Fruit fly (Drosophila melanogaster) whole organism, pupa: ENCODE results near the gene SmydA-8.

Experiments used
- CG10348 ChIP-seq: fragments of 200-800 bp; sonication (Bioruptor generic); IDR thresholded peaks from 2 replicates; pipeline ENCODE4 v1.3.6; 2022; ENCODE audit warnings: missing biosample characterization, missing genetic modification characterization
- CG12605 ChIP-seq: fragments of 200-800 bp; sonication (Bioruptor generic); IDR thresholded peaks from 2 replicates; pipeline ENCODE4 v1.3.6; 2022; ENCODE audit warnings: missing biosample characterization, missing genetic modification characterization
- CG13204 ChIP-seq: fragments of 200-800 bp; sonication (Bioruptor generic); optimal IDR thresholded peaks from 2 replicates; lab custom pipeline; 2018; ENCODE audit warnings: missing biosample characterization, mild to moderate bottlenecking, missing genetic modification characterization, moderate library complexity
- CG14655 ChIP-seq: fragments of 200-800 bp; sonication (Bioruptor generic); optimal IDR thresholded peaks from 3 replicates; lab custom pipeline; 2017; ENCODE audit warnings: mild to moderate bottlenecking, missing biosample characterization, missing genetic modification reagents, missing genetic modification characterization
- CG15710 ChIP-seq: fragments of 200-800 bp; sonication (Bioruptor generic); optimal IDR thresholded peaks from 2 replicates; lab custom pipeline; 2018; ENCODE audit warnings: missing biosample characterization, mild to moderate bottlenecking, missing genetic modification characterization, moderate library complexity
- CG17806 ChIP-seq: fragments of 200-800 bp; sonication (Bioruptor generic); optimal IDR thresholded peaks from 2 replicates; lab custom pipeline; 2018; ENCODE audit warnings: missing biosample characterization, mild to moderate bottlenecking, missing genetic modification characterization, moderate library complexity
- CG32121 ChIP-seq: fragments of 200-800 bp; sonication (Bioruptor generic); IDR thresholded peaks from 2 replicates; pipeline ENCODE4 v1.3.6; 2022; ENCODE audit warnings: missing biosample characterization, missing genetic modification characterization
- CG34367 ChIP-seq: fragments of 200-800 bp; sonication (Bioruptor generic); optimal IDR thresholded peaks from 2 replicates; lab custom pipeline; 2018; ENCODE audit warnings: missing biosample characterization, mild to moderate bottlenecking, missing genetic modification characterization
- CG4496 ChIP-seq: fragments of 200-800 bp; sonication (Bioruptor generic); IDR thresholded peaks from 3 replicates; pipeline ENCODE4 v1.3.6; 2022; ENCODE audit warnings: missing biosample characterization, missing genetic modification characterization
- CG8159 ChIP-seq: fragments of 200-800 bp; sonication (Bioruptor generic); optimal IDR thresholded peaks from 3 replicates; lab custom pipeline; 2018; ENCODE audit warnings: missing biosample characterization, mild to moderate bottlenecking, missing genetic modification characterization, moderate library complexity
- CG8301 ChIP-seq: fragments of 200-800 bp; sonication (Bioruptor generic); optimal IDR thresholded peaks from 2 replicates; lab custom pipeline; 2018; ENCODE audit warnings: missing biosample characterization, mild to moderate bottlenecking, missing genetic modification characterization
- CG9948 ChIP-seq: fragments of 200-800 bp; sonication (Bioruptor generic); optimal IDR thresholded peaks from 2 replicates; lab custom pipeline; 2018; ENCODE audit warnings: missing biosample characterization, mild to moderate bottlenecking, missing genetic modification characterization, moderate library complexity
- D1 ChIP-seq: fragments of 200-800 bp; sonication (Bioruptor generic); optimal IDR thresholded peaks from 2 replicates; lab custom pipeline; 2018; ENCODE audit warnings: missing biosample characterization, mild to moderate bottlenecking, missing genetic modification characterization, moderate library complexity
- EcR ChIP-seq: fragments of 200-800 bp; sonication (Bioruptor generic); optimal IDR thresholded peaks from 3 replicates; lab custom pipeline; 2019; ENCODE audit warnings: missing biosample characterization, missing genetic modification characterization, mild to moderate bottlenecking, moderate library complexity, missing genetic modification reagents
- Ets98B ChIP-seq: fragments of 200-800 bp; sonication (Bioruptor generic); IDR thresholded peaks from 2 replicates; pipeline ENCODE4 v1.3.6; 2022; ENCODE audit warnings: missing biosample characterization, missing genetic modification characterization
- Pif1A ChIP-seq: fragments of 200-800 bp; sonication (Bioruptor generic); optimal IDR thresholded peaks from 3 replicates; lab custom pipeline; 2016; ENCODE audit warnings: missing biosample characterization, missing genetic modification characterization
- Pif1B ChIP-seq: fragments of 200-800 bp; sonication (Bioruptor generic); optimal IDR thresholded peaks from 3 replicates; lab custom pipeline; 2016; ENCODE audit warnings: missing biosample characterization, missing genetic modification characterization
- Snoo ChIP-seq: fragments of 200-800 bp; sonication (Bioruptor generic); optimal IDR thresholded peaks from 3 replicates; lab custom pipeline; 2017; ENCODE audit warnings: missing biosample characterization, mild to moderate bottlenecking, missing genetic modification characterization, inconsistent platforms
- fd96Ca ChIP-seq: fragments of 200-800 bp; sonication (Bioruptor generic); IDR thresholded peaks from 3 replicates; pipeline ENCODE4 v1.3.6; 2022; ENCODE audit warnings: missing biosample characterization, missing genetic modification characterization
- gl ChIP-seq: fragments of 200-800 bp; sonication (Bioruptor generic); optimal IDR thresholded peaks from 2 replicates; lab custom pipeline; 2018; ENCODE audit warnings: missing biosample characterization, mild to moderate bottlenecking, missing genetic modification characterization
- rn ChIP-seq: fragments of 200-800 bp; sonication (Bioruptor generic); IDR thresholded peaks from 2 replicates; pipeline ENCODE4 v1.3.6; 2022; ENCODE audit warnings: missing biosample characterization, missing genetic modification characterization

The SmydA-8 gene

dm6 chrX:2162130-2162907 lies 51.3 kb downstream of the SmydA-8 start, which contains the start of the genes Cyp4d1 and CG3630:
Gene Cyp4d1, minus strand, starts transcription at chrX:2162180.
Gene CG3630, plus strand, starts transcription at chrX:2162196.
- TF ChIP-seq Pif1A (no peak), Pif1B (GFP tag; lab: Kevin White, UChicago) (no peak), CG17806 (tag; lab: Kevin White, UChicago) (no peak), CG8159 (tag; lab: Kevin White, UChicago) (no peak), CG13204 (GFP tag; lab: Kevin White, UChicago) (no peak), CG15710 (tag; lab: Kevin White, UChicago) (no peak), EcR (GFP tag; lab: Kevin White, UChicago) (no peak), CG10348 (GFP tag; lab: Robert Waterston, UW) (no peak), CG12605 (GFP tag; lab: Robert Waterston, UW) (no peak), CG34367 (tag; lab: Kevin White, UChicago) (no peak), Ets98B (GFP tag; lab: Robert Waterston, UW) (no peak), CG4496 (GFP tag; lab: Robert Waterston, UW) (no peak), CG14655 (GFP tag; lab: Kevin White, UChicago) (no peak), CG9948 (tag; lab: Kevin White, UChicago) (no peak), rn (GFP tag; lab: Robert Waterston, UW) (no peak), gl (no peak)

- TF ChIP-seq CG17806 (tag; lab: Kevin White, UChicago): no peak
- no peak for TF ChIP-seq CG10348 (GFP tag; lab: Robert Waterston, UW)
- no peak for TF ChIP-seq CG8301
- no peak for TF ChIP-seq CG8159 (tag; lab: Kevin White, UChicago)
- TF ChIP-seq CG13204 (GFP tag; lab: Kevin White, UChicago): no peak
- TF ChIP-seq Pif1B (GFP tag; lab: Kevin White, UChicago): no peak
- no peak for TF ChIP-seq CG4496 (GFP tag; lab: Robert Waterston, UW)
- no peak for TF ChIP-seq CG14655 (GFP tag; lab: Kevin White, UChicago)
- TF ChIP-seq Ets98B (GFP tag; lab: Robert Waterston, UW): no peak
- no peak for TF ChIP-seq fd96Ca (GFP tag; lab: Robert Waterston, UW)
- TF ChIP-seq D1: no peak
- no peak for TF ChIP-seq CG34367 (tag; lab: Kevin White, UChicago)
- no peak for TF ChIP-seq CG12605 (GFP tag; lab: Robert Waterston, UW)
- no peak for TF ChIP-seq Pif1A
- no peak for TF ChIP-seq CG9948 (tag; lab: Kevin White, UChicago)
- no peak for TF ChIP-seq rn (GFP tag; lab: Robert Waterston, UW)
- TF ChIP-seq, all 21 proteins: peak for 0
Observed at dm6 chrX:2161020-2161419, 52.6 kb downstream of the SmydA-8 start.

dm6 chrX:2158668-2159163 lies 54.9 kb downstream of the SmydA-8 start, which contains the start of gene wapl:
Gene wapl, minus strand, starts transcription at chrX:2158983.
- TF ChIP-seq gl: no peak
- TF ChIP-seq CG8301: no peak
- TF ChIP-seq CG10348 (GFP tag; lab: Robert Waterston, UW): no peak
- TF ChIP-seq CG32121 (GFP tag; lab: Robert Waterston, UW): no peak
- TF ChIP-seq D1: no peak
- TF ChIP-seq EcR (GFP tag; lab: Kevin White, UChicago): no peak
- TF ChIP-seq rn (GFP tag; lab: Robert Waterston, UW): no peak
- TF ChIP-seq CG4496 (GFP tag; lab: Robert Waterston, UW): no peak
- TF ChIP-seq CG13204 (GFP tag; lab: Kevin White, UChicago): no peak

- TF ChIP-seq CG8301 (no peak), Ets98B (GFP tag; lab: Robert Waterston, UW) (no peak), Snoo (no peak), fd96Ca (GFP tag; lab: Robert Waterston, UW) (no peak), Pif1A (no peak), CG14655 (GFP tag; lab: Kevin White, UChicago) (no peak)
Observed at dm6 chrX:2157929-2158610, 55.5 kb downstream of the SmydA-8 start.

dm6 chrX:2155868-2156267 lies 57.7 kb downstream of the SmydA-8 start:
- TF ChIP-seq CG10348 (GFP tag; lab: Robert Waterston, UW) (no peak), gl (no peak), Ets98B (GFP tag; lab: Robert Waterston, UW) (peak; percentile 38; the same call in 1 of the 2 replicates), Pif1B (GFP tag; lab: Kevin White, UChicago) (no peak), CG14655 (GFP tag; lab: Kevin White, UChicago) (no peak), fd96Ca (GFP tag; lab: Robert Waterston, UW) (peak; percentile 32; the same call in 1 of the 3 replicates), CG13204 (GFP tag; lab: Kevin White, UChicago) (peak; percentile 39), CG32121 (GFP tag; lab: Robert Waterston, UW) (peak; percentile 42; the same call in 1 of the 2 replicates), EcR (GFP tag; lab: Kevin White, UChicago) (peak; percentile 21)
